Worm (Caenorhabditis elegans) whole organism, L4 larva: ENCODE results near the gene sdz-10.
A peak's percentile ranks its signal among the peaks of the same experiment; 100 is the strongest.

ENCODE experiments used
- jun-1 ChIP-seq: fragments of 150-350 bp; optimal IDR thresholded peaks from 2 replicates; lab custom pipeline; 2014; ENCODE audit warnings: missing biosample characterization, missing genetic modification reagents, missing genetic modification characterization
- lin-13 ChIP-seq: fragments of 150-350 bp; optimal IDR thresholded peaks from 2 replicates; lab custom pipeline; 2014; ENCODE audit warnings: missing biosample characterization, missing genetic modification reagents, missing genetic modification characterization
- lin-15B ChIP-seq: fragments of 150-350 bp; sonication (generic microtip); optimal IDR thresholded peaks from 3 replicates; lab custom pipeline; 2014; ENCODE audit warnings: missing biosample characterization, missing genetic modification characterization
- nhr-10 ChIP-seq: fragments of 150-350 bp; optimal IDR thresholded peaks from 2 replicates; lab custom pipeline; 2014; ENCODE audit warnings: missing biosample characterization, missing genetic modification characterization
- skn-1 ChIP-seq: fragments of 150-350 bp; optimal IDR thresholded peaks from 2 replicates; lab custom pipeline; 2014; ENCODE audit warnings: missing biosample characterization, missing genetic modification characterization
- unc-62 ChIP-seq, 3 experiments: fragments of 150-350 bp in 1 of 3; sonication (generic microtip); optimal IDR thresholded peaks in 2 of 3; peaks in 1 of 3; 1 replicate in 1 of 3; 2 replicates in 2 of 3; lab custom pipeline; 2014 to 2017; ENCODE audit warnings: missing biosample characterization in 3 of 3, missing genetic modification characterization in 3 of 3, missing genetic modification reagents in 3 of 3, missing genotype in 1 of 3

- TF ChIP-seq lin-15B (tag; lab: Kevin White, UChicago): no peak
- TF ChIP-seq lin-13 (GFP tag; lab: Kevin White, UChicago): no peak
- TF ChIP-seq skn-1 (tag; lab: Kevin White, UChicago): no peak
- peak in 1 of 2 experiments; percentile 10 for TF ChIP-seq unc-62 (GFP tag; optimal IDR thresholded peaks at IDR 0.05 in 1 of 2; lab: Kevin White, UChicago)
- no peak for TF ChIP-seq unc-62 (tag; optimal IDR thresholded peaks at IDR 0.05; lab: Kevin White, UChicago)
- TF ChIP-seq nhr-10: no peak
- no peak for TF ChIP-seq jun-1
These were observed 1.5 kb upstream of the sdz-10 start, which contains the start of gene sdz-9 for ce11 chrII:2773534-2773933.
